Worm (Caenorhabditis elegans) whole organism, mixed stage, embryonic: ENCODE measurements around the gene F44G4.6.

ENCODE experiments used
- blmp-1 ChIP-seq: fragments of 150-350 bp; optimal IDR thresholded peaks from 2 replicates; lab custom pipeline; 2014; ENCODE audit warnings: missing biosample characterization, missing genetic modification characterization
- ces-1 ChIP-seq: fragments of 150-350 bp; optimal IDR thresholded peaks from 2 replicates; lab custom pipeline; 2014; ENCODE audit warnings: missing biosample characterization, missing genetic modification reagents, missing genetic modification characterization
- elt-1 ChIP-seq: sonication (generic microtip); optimal IDR thresholded peaks from 2 replicates; lab custom pipeline; 2017; ENCODE audit warnings: missing genetic modification characterization, mild to moderate bottlenecking, missing compliant biosample characterization, antibody characterized with exemption, moderate library complexity, borderline replicate concordance; ENCODE audit not compliant: insufficient read depth
- nhr-12 ChIP-seq: fragments of 150-350 bp; optimal IDR thresholded peaks from 2 replicates; lab custom pipeline; 2014; ENCODE audit warnings: missing biosample characterization, missing genetic modification characterization
- nhr-2 ChIP-seq: fragments of 150-350 bp; optimal IDR thresholded peaks from 2 replicates; lab custom pipeline; 2014; ENCODE audit warnings: missing biosample characterization, missing genetic modification characterization
- nhr-237 ChIP-seq: fragments of 150-350 bp; optimal IDR thresholded peaks from 2 replicates; lab custom pipeline; 2014; ENCODE audit warnings: missing biosample characterization, missing genetic modification characterization
- nhr-76 ChIP-seq: sonication (generic microtip); optimal IDR thresholded peaks from 2 replicates; lab custom pipeline; 2017; ENCODE audit warnings: missing biosample characterization, missing genetic modification characterization
- pha-4 ChIP-seq: fragments of 150-350 bp; optimal IDR thresholded peaks from 2 replicates; lab custom pipeline; 2018; ENCODE audit warnings: missing biosample characterization, missing genetic modification reagents, missing genetic modification characterization
- sem-2 ChIP-seq: fragments of 200-800 bp; sonication (Bioruptor generic); optimal IDR thresholded peaks from 2 replicates; lab custom pipeline; 2018; ENCODE audit warnings: mild to moderate bottlenecking, missing genetic modification characterization, missing compliant biosample characterization
- snpc-4 ChIP-seq: fragments of 150-350 bp; optimal IDR thresholded peaks from 2 replicates; lab custom pipeline; 2014; ENCODE audit warnings: missing biosample characterization, missing genetic modification characterization
- unc-39 ChIP-seq: fragments of 150-350 bp; optimal IDR thresholded peaks from 2 replicates; lab custom pipeline; 2014; ENCODE audit warnings: missing biosample characterization, missing genetic modification characterization
- unc-62 ChIP-seq: fragments of 150-350 bp; optimal IDR thresholded peaks from 2 replicates; lab custom pipeline; 2014; ENCODE audit warnings: missing biosample characterization, missing genetic modification reagents, missing genetic modification characterization

- TF ChIP-seq nhr-237 (tag; lab: Kevin White, UChicago) (no peak), pha-4 (tag; lab: Kevin White, UChicago) (no peak), sem-2 (GFP tag; lab: Kevin White, UChicago) (no peak), snpc-4 (tag; lab: Kevin White, UChicago) (no peak), unc-62 (GFP tag; lab: Kevin White, UChicago) (no peak), blmp-1 (tag; lab: Kevin White, UChicago) (no peak), ces-1 (GFP tag; lab: Kevin White, UChicago) (no peak), unc-39 (no peak), nhr-2 (no peak), elt-1 (tag; lab: Kevin White, UChicago) (peak; percentile 16), nhr-76 (tag; lab: Kevin White, UChicago) (no peak), nhr-12 (no peak)
Observed at ce11 chrII:8953703-8954102, 47.9 kb downstream of the F44G4.6 start.
